Worm (Caenorhabditis elegans): ENCODE data around the gene pph-2.

pph-2 gene

ce11 chrIV:11857159-11857565 is 20.4 kb downstream of the pph-2 start:
- no peak for TF ChIP-seq efl-3 (GFP tag; optimal IDR thresholded peaks at IDR 0.05)
- TF ChIP-seq unc-62 (GFP tag; optimal IDR thresholded peaks at IDR 0.05), result no peak
- TF ChIP-seq C16A3.4 (tag; optimal IDR thresholded peaks at IDR 0.05), result peak; percentile 56
- TF ChIP-seq nhr-76 (tag; optimal IDR thresholded peaks at IDR 0.05), result no peak
- no peak for TF ChIP-seq Y116A8C.19 (tag; optimal IDR thresholded peaks at IDR 0.05; ENCODE audit: borderline replicate concordance)
- TF ChIP-seq nhr-90 (tag; optimal IDR thresholded peaks at IDR 0.05; ENCODE audit: poor library complexity), result no peak
- no peak for TF ChIP-seq ztf-4 (tag; optimal IDR thresholded peaks at IDR 0.05)
- TF ChIP-seq efl-1 (optimal IDR thresholded peaks at IDR 0.05), result peak; percentile 64 to 73
- TF ChIP-seq efl-1 (GFP tag; optimal IDR thresholded peaks at IDR 0.05 in 1 of 2), result peak; percentile 46 to 53
- no peak for TF ChIP-seq mab-9 (GFP tag; IDR thresholded peaks at IDR 0.05)
- peak; percentile 68 for TF ChIP-seq nhr-77 (tag; optimal IDR thresholded peaks at IDR 0.05)
- TF ChIP-seq F16B12.6 (tag; optimal IDR thresholded peaks at IDR 0.05), result no peak
- peak; percentile 71 for TF ChIP-seq dsc-1 (tag; optimal IDR thresholded peaks at IDR 0.05)
- TF ChIP-seq unc-86 (tag; optimal IDR thresholded peaks at IDR 0.05), result peak; percentile 61
- TF ChIP-seq fos-1 (tag; optimal IDR thresholded peaks at IDR 0.05), result peak; percentile 38
- TF ChIP-seq nhr-84 (tag; optimal IDR thresholded peaks at IDR 0.05), result no peak
- peak; percentile 78 for TF ChIP-seq snu-23 (GFP tag; optimal IDR thresholded peaks at IDR 0.05)
- TF ChIP-seq unc-30 (tag; optimal IDR thresholded peaks at IDR 0.05), result no peak
- TF ChIP-seq grh-1 (GFP tag; IDR thresholded peaks at IDR 0.05), result no peak
- peak; percentile 76 for TF ChIP-seq jun-1 (tag; optimal IDR thresholded peaks at IDR 0.05)
- no peak for TF ChIP-seq nhr-28 (tag; optimal IDR thresholded peaks at IDR 0.05)
- peak; percentile 84 for TF ChIP-seq fkh-10 (GFP tag; optimal IDR thresholded peaks at IDR 0.05)
- TF ChIP-seq nhr-237 (tag; optimal IDR thresholded peaks at IDR 0.05), result no peak
- peak; percentile 71 for TF ChIP-seq mep-1 (tag; optimal IDR thresholded peaks at IDR 0.05)
- no peak for TF ChIP-seq blmp-1 (tag; optimal IDR thresholded peaks at IDR 0.05)
- TF ChIP-seq unc-98 (GFP tag; IDR thresholded peaks at IDR 0.05), result no peak
- no peak for TF ChIP-seq alr-1 (tag; optimal IDR thresholded peaks at IDR 0.05; ENCODE audit: borderline replicate concordance)
- peak; percentile 68 for TF ChIP-seq swsn-7 (tag; optimal IDR thresholded peaks at IDR 0.05)
- TF ChIP-seq nhr-12 (tag; optimal IDR thresholded peaks at IDR 0.05), result no peak
- peak; percentile 71 for TF ChIP-seq nhr-47 (tag; optimal IDR thresholded peaks at IDR 0.05)
- peak; percentile 62 for TF ChIP-seq rnt-1 (tag; optimal IDR thresholded peaks at IDR 0.05)
- TF ChIP-seq nhr-11 (tag; optimal IDR thresholded peaks at IDR 0.05), result no peak
- no peak for TF ChIP-seq fkh-4 (tag; optimal IDR thresholded peaks at IDR 0.05; ENCODE audit: borderline replicate concordance)
- peak; percentile 32 for TF ChIP-seq lir-3 (tag; optimal IDR thresholded peaks at IDR 0.05; ENCODE audit: poor library complexity)
- TF ChIP-seq ama-1 (optimal IDR thresholded peaks at IDR 0.05), result no peak
- TF ChIP-seq ceh-8 (GFP tag; optimal IDR thresholded peaks at IDR 0.05), result no peak
- peak; percentile 45; the same call in 1 of the 2 replicates for TF ChIP-seq nhr-19 (GFP tag; conservative IDR thresholded peaks at IDR 0.05)
- TF ChIP-seq pqm-1 (tag; optimal IDR thresholded peaks at IDR 0.05), result no peak
- TF ChIP-seq lin-35 (GFP tag; optimal IDR thresholded peaks at IDR 0.05), result peak; percentile 48 to 68
- no peak for TF ChIP-seq pag-3 (tag; optimal IDR thresholded peaks at IDR 0.05; ENCODE audit: borderline replicate concordance, insufficient read depth)
- TF ChIP-seq aha-1 (tag; optimal IDR thresholded peaks at IDR 0.05), result no peak
- no peak for TF ChIP-seq C34B4.2 (tag; optimal IDR thresholded peaks at IDR 0.05)
- no peak for TF ChIP-seq ceh-88 (GFP tag; IDR thresholded peaks at IDR 0.05)
- no peak for TF ChIP-seq hlh-17 (GFP tag; optimal IDR thresholded peaks at IDR 0.05; ENCODE audit: borderline replicate concordance)
- TF ChIP-seq egl-27 (tag; optimal IDR thresholded peaks at IDR 0.05), result peak in 1 of 2 experiments; percentile 35
- TF ChIP-seq skn-1 (tag; optimal IDR thresholded peaks at IDR 0.05), result peak; percentile 81
- TF ChIP-seq elt-3 (tag; optimal IDR thresholded peaks at IDR 0.05), result no peak
- peak; percentile 64 for TF ChIP-seq lin-15B (tag; optimal IDR thresholded peaks at IDR 0.05)
- TF ChIP-seq hpl-2 (GFP tag; optimal IDR thresholded peaks at IDR 0.05), result no peak
- TF ChIP-seq unc-130 (tag; optimal IDR thresholded peaks at IDR 0.05), result peak; percentile 70
- peak; percentile 44 for TF ChIP-seq lin-13 (GFP tag; optimal IDR thresholded peaks at IDR 0.05)
- TF ChIP-seq hlh-4 (tag; optimal IDR thresholded peaks at IDR 0.05), result no peak
- peak; percentile 50 for TF ChIP-seq mef-2 (tag; optimal IDR thresholded peaks at IDR 0.05)
- no peak for TF ChIP-seq elt-2 (tag; optimal IDR thresholded peaks at IDR 0.05)

Data from whole organism, L1 larva.